Worm (Caenorhabditis elegans) whole organism, young adult: ENCODE results near the gene tsp-5.

Source experiments
- B0035.1 ChIP-seq: sonication (generic microtip); optimal IDR thresholded peaks from 2 replicates; lab custom pipeline; 2016; ENCODE audit warnings: missing genetic modification characterization, mild to moderate bottlenecking, missing compliant biosample characterization, missing genotype, missing genetic modification reagents
- C06A6.2 ChIP-seq: fragments of 200-800 bp; sonication (Bioruptor generic); conservative IDR thresholded peaks from 2 replicates; pipeline ENCODE4 v1.3.6; 2022; ENCODE audit warnings: missing genetic modification characterization, missing compliant biosample characterization
- F33H1.4 ChIP-seq: fragments of 200-800 bp; sonication (Bioruptor generic); IDR thresholded peaks from 2 replicates; pipeline ENCODE4 v1.3.6; 2022; ENCODE audit warnings: missing genetic modification reagents, missing genetic modification characterization, missing compliant biosample characterization
- Y53F4B.3 ChIP-seq: fragments of 200-800 bp; sonication (Bioruptor generic); IDR thresholded peaks from 2 replicates; pipeline ENCODE4 v1.3.6; 2022; ENCODE audit warnings: missing genetic modification reagents, missing genetic modification characterization, missing compliant biosample characterization
- cebp-1 ChIP-seq, 2 experiments: fragments of 200-800 bp in 1 of 2; sonication (Bioruptor generic) in 1 of 2; sonication (generic microtip) in 1 of 2; IDR thresholded peaks in 1 of 2; optimal IDR thresholded peaks in 1 of 2; 2 replicates each; pipeline versions ENCODE4 v1.3.6 to Lab custom; 2017 to 2022; ENCODE audit warnings: missing compliant biosample characterization in 2 of 2, missing genetic modification characterization in 2 of 2, mild to moderate bottlenecking in 1 of 2, missing genetic modification reagents in 1 of 2, moderate library complexity in 1 of 2
- cebp-2 ChIP-seq: fragments of 200-800 bp; sonication (Bioruptor generic); IDR thresholded peaks from 2 replicates; pipeline ENCODE4 v1.3.6; 2022; ENCODE audit warnings: missing genetic modification characterization, missing compliant biosample characterization
- ceh-58 ChIP-seq: fragments of 200-800 bp; sonication (Bioruptor generic); IDR thresholded peaks from 2 replicates; pipeline ENCODE4 v1.3.6; 2022; ENCODE audit warnings: missing genetic modification characterization, missing compliant biosample characterization
- egl-44 ChIP-seq: fragments of 200-800 bp; sonication (Bioruptor generic); IDR thresholded peaks from 2 replicates; pipeline ENCODE4 v1.3.6; 2022; ENCODE audit warnings: missing genetic modification reagents, missing genetic modification characterization, missing compliant biosample characterization
- fkh-3 ChIP-seq: sonication (generic microtip); optimal IDR thresholded peaks from 2 replicates; lab custom pipeline; 2016; ENCODE audit warnings: mild to moderate bottlenecking, missing genetic modification characterization, missing compliant biosample characterization
- hlh-12 ChIP-seq: sonication (generic microtip); optimal IDR thresholded peaks from 2 replicates; lab custom pipeline; 2016; ENCODE audit warnings: missing genetic modification characterization, missing compliant biosample characterization
- hmg-20 ChIP-seq: fragments of 200-800 bp; sonication (Bioruptor generic); IDR thresholded peaks from 2 replicates; pipeline ENCODE4 v1.3.6; 2022; ENCODE audit warnings: missing genetic modification reagents, missing genetic modification characterization, missing compliant biosample characterization
- lag-1 ChIP-seq: fragments of 200-800 bp; sonication (Bioruptor generic); IDR thresholded peaks from 2 replicates; pipeline ENCODE4 v1.3.6; 2022; ENCODE audit warnings: missing genetic modification reagents, missing genetic modification characterization, missing compliant biosample characterization
- lin-35 ChIP-seq, 3 experiments: fragments of 150-350 bp in 2 of 3; sonication (generic microtip) in 1 of 3; optimal IDR thresholded peaks; 2 replicates each; lab custom pipeline; 2014 to 2018; ENCODE audit warnings: missing biosample characterization in 3 of 3, missing genetic modification characterization in 3 of 3, missing genetic modification reagents in 3 of 3
- lsl-1 ChIP-seq: fragments of 200-800 bp; sonication (Bioruptor generic); optimal IDR thresholded peaks from 2 replicates; lab custom pipeline; 2018; ENCODE audit warnings: mild to moderate bottlenecking, missing genetic modification characterization, moderate library complexity, missing compliant biosample characterization
- mcd-1 ChIP-seq: fragments of 200-800 bp; sonication (Bioruptor generic); IDR thresholded peaks from 2 replicates; pipeline ENCODE4 v1.3.6; 2022; ENCODE audit warnings: missing genetic modification reagents, missing genetic modification characterization, missing compliant biosample characterization
- mxl-1 ChIP-seq: sonication (generic microtip); optimal IDR thresholded peaks from 2 replicates; lab custom pipeline; 2016; ENCODE audit warnings: missing genetic modification characterization, missing compliant biosample characterization
- nhr-120 ChIP-seq: fragments of 200-800 bp; sonication (Bioruptor generic); IDR thresholded peaks from 2 replicates; pipeline ENCODE4 v1.3.6; 2022; ENCODE audit warnings: missing genetic modification characterization, missing compliant biosample characterization
- nhr-80 ChIP-seq: sonication (generic microtip); optimal IDR thresholded peaks from 2 replicates; lab custom pipeline; 2016; ENCODE audit warnings: missing genetic modification characterization, missing compliant biosample characterization
- rec-8 ChIP-seq, 2 experiments: sonication (generic microtip); optimal IDR thresholded peaks; 2 replicates each; lab custom pipeline; 2016; ENCODE audit warnings: mild to moderate bottlenecking in 2 of 2, missing genetic modification characterization in 2 of 2, missing genetic modification reagents in 2 of 2, missing genotype in 2 of 2, missing biosample characterization in 1 of 2, missing compliant biosample characterization in 1 of 2, moderate library complexity in 1 of 2
- sdz-38 ChIP-seq: sonication (generic microtip); optimal IDR thresholded peaks from 2 replicates; lab custom pipeline; 2016; ENCODE audit warnings: missing genotype, missing genetic modification characterization, missing compliant biosample characterization
- snpc-1.3 ChIP-seq: sonication (generic microtip); optimal IDR thresholded peaks from 2 replicates; lab custom pipeline; 2017; ENCODE audit warnings: missing genetic modification characterization, mild to moderate bottlenecking, missing compliant biosample characterization, antibody characterized with exemption, moderate library complexity, missing genotype, missing genetic modification reagents; ENCODE audit not compliant: insufficient read depth
- ztf-18 ChIP-seq: sonication (generic microtip); optimal IDR thresholded peaks from 2 replicates; lab custom pipeline; 2016; ENCODE audit warnings: missing genotype, mild to moderate bottlenecking, missing genetic modification characterization, missing compliant biosample characterization
- ztf-22 ChIP-seq: fragments of 200-800 bp; sonication (Bioruptor generic); optimal IDR thresholded peaks from 2 replicates; lab custom pipeline; 2018; ENCODE audit warnings: mild to moderate bottlenecking, missing genetic modification characterization, moderate library complexity, missing compliant biosample characterization

tsp-5 gene

ce11 chrIV:13554350-13554749 is 37.2 kb downstream of the tsp-5 start:
- TF ChIP-seq hmg-20 (GFP tag; lab: Robert Waterston, UW) (no peak), ztf-22 (GFP tag; lab: Kevin White, UChicago) (no peak), snpc-1.3 (tag; lab: Kevin White, UChicago) (no peak), C06A6.2 (GFP tag; lab: Robert Waterston, UW) (no peak), cebp-2 (no peak), ceh-58 (GFP tag; lab: Robert Waterston, UW) (no peak), mxl-1 (tag; lab: Kevin White, UChicago) (no peak), nhr-120 (no peak), F33H1.4 (GFP tag; lab: Robert Waterston, UW) (no peak), lag-1 (GFP tag; lab: Robert Waterston, UW) (no peak), Y53F4B.3 (no peak), ztf-18 (tag; lab: Kevin White, UChicago) (no peak), fkh-3 (no peak), lin-35 (GFP tag; optimal IDR thresholded peaks at IDR 0.05; lab: Kevin White, UChicago) (no peak), lsl-1 (GFP tag; lab: Kevin White, UChicago) (no peak), mcd-1 (GFP tag; lab: Robert Waterston, UW) (no peak)

ce11 chrIV:13549350-13549749 is 42.2 kb downstream of the tsp-5 start:
- TF ChIP-seq sdz-38 (no peak), rec-8 (tag; optimal IDR thresholded peaks at IDR 0.05; lab: Kevin White, UChicago) (peak in 1 of 2 experiments; percentile 12), lag-1 (GFP tag; lab: Robert Waterston, UW) (no peak), egl-44 (no peak), hlh-12 (peak; percentile 61), B0035.1 (tag; lab: Kevin White, UChicago) (no peak)
- TF ChIP-seq, all 124 proteins: peak for 2

- TF ChIP-seq cebp-1 (GFP tag; IDR thresholded peaks at IDR 0.05; lab: Robert Waterston, UW) (no peak), cebp-1 (tag; optimal IDR thresholded peaks at IDR 0.05; lab: Kevin White, UChicago) (no peak), nhr-80 (tag; lab: Kevin White, UChicago) (peak; percentile 41)
These were observed 43.4 kb downstream of the tsp-5 start, which contains the start of gene F52G2.3 for ce11 chrIV:13548188-13548587. Gene F52G2.3, minus strand, starts transcription at chrIV:13548230.
